Worm (Caenorhabditis elegans): ENCODE data around the gene T10C6.10.
"Not testable (repeated sequence)": the region's sequence is repeated elsewhere in the genome, so short reads cannot be mapped to it uniquely, and the experiment has no call there.

DNA sequence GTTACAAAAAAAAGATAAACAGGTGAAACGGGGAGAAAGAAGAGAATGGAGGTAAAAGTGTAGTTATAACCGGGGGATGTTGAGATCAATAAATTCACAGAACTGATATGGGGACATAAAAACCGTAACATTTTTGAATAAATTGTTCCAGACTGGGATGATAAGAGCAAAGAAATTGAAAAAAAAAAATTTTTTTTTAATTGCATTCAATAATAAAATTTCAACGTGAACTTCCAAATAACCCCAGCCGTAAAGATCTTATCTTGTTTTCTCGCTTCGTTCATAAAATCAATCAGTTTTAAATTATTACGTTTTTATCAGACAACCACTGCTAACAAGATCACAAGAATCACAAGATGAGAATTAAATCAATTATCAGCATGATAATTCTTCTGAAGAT is 44.4 kb upstream of the T10C6.10 start, which contains the start of gene C06C6.7:
- not testable (repeated sequence) for TF ChIP-seq ama-1 (optimal IDR thresholded peaks at IDR 0.05); egl-27 (tag; optimal IDR thresholded peaks at IDR 0.05); elt-2 (tag; optimal IDR thresholded peaks at IDR 0.05); nhr-11 (tag; optimal IDR thresholded peaks at IDR 0.05); blmp-1 (tag; optimal IDR thresholded peaks at IDR 0.05); pqm-1 (tag; optimal IDR thresholded peaks at IDR 0.05); hpl-2 (GFP tag; optimal IDR thresholded peaks at IDR 0.05); tlp-1 (tag; optimal IDR thresholded peaks at IDR 0.05); lin-13 (GFP tag; optimal IDR thresholded peaks at IDR 0.05); grh-1 (GFP tag; IDR thresholded peaks at IDR 0.05); zag-1 (tag; optimal IDR thresholded peaks at IDR 0.05); fos-1 (tag; optimal IDR thresholded peaks at IDR 0.05); irx-1 (tag; optimal IDR thresholded peaks at IDR 0.05); lir-3 (tag; optimal IDR thresholded peaks at IDR 0.05; ENCODE audit: poor library complexity)

All from whole organism, L1 larva.